Worm (Caenorhabditis elegans): ENCODE results near the gene Y26G10.6.

DNA sequence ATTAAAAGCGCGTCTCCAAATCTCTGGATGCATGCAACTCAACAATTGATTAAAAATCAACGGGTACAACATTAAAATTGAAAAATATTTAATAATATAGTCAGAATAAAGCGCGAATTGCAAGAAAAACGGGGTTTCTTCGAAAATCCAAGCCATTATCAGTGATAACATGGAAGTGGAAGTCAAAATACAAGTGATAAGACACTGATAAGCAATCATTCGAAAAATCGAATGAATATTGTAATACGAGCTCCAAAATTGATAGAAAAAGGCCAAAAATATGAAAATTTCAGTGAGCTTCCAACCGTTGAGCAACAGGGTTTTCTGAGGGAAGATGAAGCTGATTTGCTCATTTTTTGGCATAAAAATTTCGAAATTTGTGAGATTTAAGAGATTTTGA lies 5.5 kb upstream of the Y26G10.6 start:
- TF ChIP-seq ceh-16 (tag; optimal IDR thresholded peaks at IDR 0.05) (no peak), unc-39 (tag; optimal IDR thresholded peaks at IDR 0.05) (no peak), dmd-4 (tag; optimal IDR thresholded peaks at IDR 0.05) (no peak), ceh-82 (tag; optimal IDR thresholded peaks at IDR 0.05) (no peak), nhr-77 (tag; optimal IDR thresholded peaks at IDR 0.05) (no peak), lin-13 (GFP tag; optimal IDR thresholded peaks at IDR 0.05) (no peak), ztf-11 (tag; optimal IDR thresholded peaks at IDR 0.05) (no peak), ama-1 (optimal IDR thresholded peaks at IDR 0.05) (no peak), egl-27 (tag; optimal IDR thresholded peaks at IDR 0.05) (no peak), sma-9 (GFP tag; optimal IDR thresholded peaks at IDR 0.05) (no peak), sma-9 (tag; optimal IDR thresholded peaks at IDR 0.05) (no peak), R02D3.7 (tag; optimal IDR thresholded peaks at IDR 0.05) (no peak)
